Fruit fly (Drosophila melanogaster) whole organism, embryonic: ENCODE measurements around the gene CG17612.

Experiments used
- B-H1 ChIP-seq: fragments of 200-800 bp; sonication (Bioruptor generic); IDR thresholded peaks from 3 replicates; pipeline ENCODE4 v1.3.6; 2022; ENCODE audit warnings: missing biosample characterization, missing genetic modification characterization
- Bdp1 ChIP-seq: fragments of 200-800 bp; sonication (Bioruptor generic); optimal IDR thresholded peaks from 3 replicates; lab custom pipeline; 2016; ENCODE audit warnings: missing biosample characterization, missing genetic modification characterization
- Bgb ChIP-seq: fragments of 200-800 bp; sonication (Bioruptor generic); IDR thresholded peaks from 2 replicates; pipeline ENCODE4 v1.3.6; 2022; ENCODE audit warnings: missing biosample characterization, missing genetic modification characterization; ENCODE audit not compliant: partially characterized antibody
- CG11093 ChIP-seq: fragments of 200-800 bp; sonication (Bioruptor generic); IDR thresholded peaks from 3 replicates; pipeline ENCODE4 v1.3.6; 2022; ENCODE audit warnings: missing biosample characterization, missing genetic modification characterization
- CG11695 ChIP-seq: fragments of 200-800 bp; sonication (Bioruptor generic); IDR thresholded peaks from 3 replicates; pipeline ENCODE4 v1.3.6; 2022; ENCODE audit warnings: missing biosample characterization, missing genetic modification characterization
- CG11723 ChIP-seq: fragments of 200-800 bp; sonication (Bioruptor generic); optimal IDR thresholded peaks from 2 replicates; lab custom pipeline; 2017; ENCODE audit warnings: missing biosample characterization, mild to moderate bottlenecking, missing genetic modification characterization
- CG13123 ChIP-seq: fragments of 200-800 bp; sonication (Bioruptor generic); optimal IDR thresholded peaks from 2 replicates; lab custom pipeline; 2016; ENCODE audit warnings: missing biosample characterization, missing genetic modification characterization
- CG17912 ChIP-seq: fragments of 200-800 bp; sonication (Bioruptor generic); optimal IDR thresholded peaks from 2 replicates; lab custom pipeline; 2018; ENCODE audit warnings: missing biosample characterization, mild to moderate bottlenecking, missing genetic modification characterization
- CG18476 ChIP-seq: fragments of 200-800 bp; sonication (Bioruptor generic); optimal IDR thresholded peaks from 2 replicates; lab custom pipeline; 2016; ENCODE audit warnings: missing biosample characterization, mild to moderate bottlenecking, missing genetic modification characterization
- CG18619 ChIP-seq: fragments of 200-800 bp; sonication (Bioruptor generic); optimal IDR thresholded peaks from 3 replicates; lab custom pipeline; 2017; ENCODE audit warnings: missing biosample characterization, mild to moderate bottlenecking, missing genetic modification characterization
- CG2120 ChIP-seq: fragments of 200-800 bp; sonication (Bioruptor generic); optimal IDR thresholded peaks from 3 replicates; lab custom pipeline; 2016; ENCODE audit warnings: missing biosample characterization, missing genetic modification characterization
- CG31441 ChIP-seq: fragments of 200-800 bp; sonication (Bioruptor generic); IDR thresholded peaks from 2 replicates; pipeline ENCODE4 v1.3.6; 2022; ENCODE audit warnings: missing biosample characterization, missing genetic modification characterization
- CG34376 ChIP-seq: fragments of 200-800 bp; sonication (Bioruptor generic); optimal IDR thresholded peaks from 2 replicates; lab custom pipeline; 2018; ENCODE audit warnings: missing biosample characterization, mild to moderate bottlenecking, missing genetic modification characterization
- CG3726 ChIP-seq: fragments of 200-800 bp; sonication (Bioruptor generic); IDR thresholded peaks from 3 replicates; pipeline ENCODE4, ENCODE4 v1.3.6; 2022; ENCODE audit warnings: missing biosample characterization, missing genetic modification characterization
- CG4404 ChIP-seq: fragments of 200-800 bp; sonication (Bioruptor generic); IDR thresholded peaks from 2 replicates; pipeline ENCODE4 v1.3.6; 2022; ENCODE audit warnings: missing biosample characterization, missing genetic modification characterization
- CG5953 ChIP-seq: fragments of 200-800 bp; sonication (Bioruptor generic); IDR thresholded peaks from 2 replicates; pipeline ENCODE4 v1.3.6; 2022; ENCODE audit warnings: missing biosample characterization, missing genetic modification characterization
- CG6175 ChIP-seq: fragments of 200-800 bp; sonication (Bioruptor generic); IDR thresholded peaks from 3 replicates; pipeline ENCODE4 v1.3.6; 2022; ENCODE audit warnings: missing biosample characterization, missing genetic modification characterization
- CG6254 ChIP-seq: fragments of 200-800 bp; sonication (Bioruptor generic); optimal IDR thresholded peaks from 3 replicates; lab custom pipeline; 2017; ENCODE audit warnings: mild to moderate bottlenecking, missing biosample characterization, missing genetic modification reagents, missing genetic modification characterization
- CG6654 ChIP-seq: fragments of 200-800 bp; sonication (Bioruptor generic); optimal IDR thresholded peaks from 2 replicates; lab custom pipeline; 2017; ENCODE audit warnings: missing biosample characterization, mild to moderate bottlenecking, missing genetic modification characterization
- CG8944 ChIP-seq: fragments of 200-800 bp; sonication (Bioruptor generic); optimal IDR thresholded peaks from 3 replicates; lab custom pipeline; 2016; ENCODE audit warnings: missing biosample characterization, missing genetic modification characterization
- CkIIα-i1 ChIP-seq: fragments of 200-800 bp; sonication (Bioruptor generic); IDR thresholded peaks from 2 replicates; pipeline ENCODE4 v1.3.6; 2022; ENCODE audit warnings: missing biosample characterization, missing genetic modification characterization
- Dbx ChIP-seq: fragments of 200-800 bp; sonication (Bioruptor generic); IDR thresholded peaks from 3 replicates; pipeline ENCODE4 v1.3.6; 2022; ENCODE audit warnings: missing biosample characterization, missing genetic modification characterization
- Deaf1 ChIP-seq: fragments of 200-800 bp; optimal IDR thresholded peaks from 3 replicates; lab custom pipeline; 2019; ENCODE audit warnings: missing biosample characterization, mild to moderate bottlenecking, missing genetic modification characterization, moderate library complexity
- Doc3 ChIP-seq: fragments of 200-800 bp; sonication (Bioruptor generic); IDR thresholded peaks from 3 replicates; pipeline ENCODE4 v1.3.6; 2022; ENCODE audit warnings: missing biosample characterization, missing genetic modification characterization; ENCODE audit not compliant: partially characterized antibody
- Dref ChIP-seq: fragments of 200-800 bp; sonication (Bioruptor generic); IDR thresholded peaks from 2 replicates; pipeline ENCODE4 v1.3.6; 2022; ENCODE audit warnings: missing biosample characterization, missing genetic modification characterization
- Drgx ChIP-seq: fragments of 200-800 bp; sonication (Bioruptor generic); IDR thresholded peaks from 2 replicates; pipeline ENCODE4 v1.3.6; 2022; ENCODE audit warnings: missing biosample characterization, missing genetic modification characterization
- Hr3 ChIP-seq: fragments of 200-800 bp; sonication (Bioruptor generic); optimal IDR thresholded peaks from 3 replicates; lab custom pipeline; 2016; ENCODE audit warnings: missing biosample characterization, missing genetic modification characterization
- Hr39 ChIP-seq: fragments of >200 bp; optimal IDR thresholded peaks from 2 replicates; lab custom pipeline; 2017
- Med ChIP-seq: fragments of 200-800 bp; sonication (Bioruptor generic); peaks from one replicate; lab custom pipeline; 2016; ENCODE audit warnings: missing biosample characterization, missing genetic modification characterization, mild to moderate bottlenecking, inconsistent platforms, moderate library complexity
- Oaz ChIP-seq: fragments of 200-800 bp; sonication (Bioruptor generic); IDR thresholded peaks from 2 replicates; pipeline ENCODE4 v1.3.6; 2022; ENCODE audit warnings: missing biosample characterization, missing genetic modification characterization
- Six4 ChIP-seq: fragments of 200-800 bp; sonication (Bioruptor generic); optimal IDR thresholded peaks from 2 replicates; lab custom pipeline; 2016; ENCODE audit warnings: missing biosample characterization, missing genetic modification characterization
- Sox100B ChIP-seq: fragments of 200-800 bp; sonication (Bioruptor generic); optimal IDR thresholded peaks from 3 replicates; lab custom pipeline; 2018; ENCODE audit warnings: missing biosample characterization, mild to moderate bottlenecking, missing genetic modification characterization
- ac ChIP-seq: fragments of 200-800 bp; sonication (Bioruptor generic); optimal IDR thresholded peaks from 3 replicates; lab custom pipeline; 2017; ENCODE audit warnings: missing biosample characterization, mild to moderate bottlenecking, missing genetic modification characterization
- ap ChIP-seq: fragments of 200-800 bp; sonication (Bioruptor generic); IDR thresholded peaks from 2 replicates; pipeline ENCODE4 v1.3.6; 2022; ENCODE audit warnings: missing biosample characterization, missing genetic modification characterization
- ase ChIP-seq: fragments of 200-800 bp; sonication (Bioruptor generic); IDR thresholded peaks from 3 replicates; pipeline ENCODE4 v1.3.6; 2022; ENCODE audit warnings: missing biosample characterization, missing genetic modification characterization
- chn ChIP-seq: fragments of 200-800 bp; sonication (Bioruptor generic); optimal IDR thresholded peaks from 2 replicates; lab custom pipeline; 2016; ENCODE audit warnings: missing biosample characterization, missing genetic modification characterization
- en ChIP-seq: fragments of 200-800 bp; sonication (Bioruptor generic); optimal IDR thresholded peaks from 2 replicates; lab custom pipeline; 2016; ENCODE audit warnings: missing biosample characterization, missing genetic modification characterization
- grau ChIP-seq: fragments of 200-800 bp; optimal IDR thresholded peaks from 3 replicates; lab custom pipeline; 2019; ENCODE audit warnings: missing biosample characterization, mild to moderate bottlenecking, missing genetic modification characterization, moderate library complexity
- hth ChIP-seq: fragments of >200 bp; optimal IDR thresholded peaks from 2 replicates; lab custom pipeline; 2017; ENCODE audit warnings: inconsistent platforms
- ind ChIP-seq: fragments of 200-800 bp; sonication (Bioruptor generic); optimal IDR thresholded peaks from 3 replicates; lab custom pipeline; 2016; ENCODE audit warnings: missing biosample characterization, missing genetic modification characterization
- insv ChIP-seq, 2 experiments: fragments of 200-800 bp; sonication (Bioruptor generic); optimal IDR thresholded peaks; 3 replicates each; lab custom pipeline; 2016 to 2018; ENCODE audit warnings: missing biosample characterization in 2 of 2, missing genetic modification characterization in 2 of 2
- inv ChIP-seq: fragments of 200-800 bp; sonication (Bioruptor generic); IDR thresholded peaks from 2 replicates; pipeline ENCODE4 v1.3.6; 2022; ENCODE audit warnings: missing biosample characterization, missing genetic modification characterization; ENCODE audit not compliant: partially characterized antibody
- jigr1 ChIP-seq: fragments of 200-800 bp; sonication (Bioruptor generic); IDR thresholded peaks from 3 replicates; pipeline ENCODE4 v1.3.6; 2022; ENCODE audit warnings: missing biosample characterization, missing genetic modification characterization
- jumu ChIP-seq: fragments of 200-800 bp; sonication (Bioruptor generic); optimal IDR thresholded peaks from 3 replicates; lab custom pipeline; 2016; ENCODE audit warnings: missing biosample characterization, missing genetic modification characterization
- klu ChIP-seq: fragments of 200-800 bp; sonication (Bioruptor generic); IDR thresholded peaks from 2 replicates; pipeline ENCODE4 v1.3.6; 2022; ENCODE audit warnings: missing biosample characterization, missing genetic modification characterization
- lmd ChIP-seq: fragments of 200-800 bp; sonication (Bioruptor generic); IDR thresholded peaks from 2 replicates; pipeline ENCODE4 v1.3.6; 2022; ENCODE audit warnings: missing biosample characterization, missing genetic modification characterization
- oc ChIP-seq: fragments of 200-800 bp; sonication (Bioruptor generic); optimal IDR thresholded peaks from 2 replicates; lab custom pipeline; 2018; ENCODE audit warnings: missing biosample characterization, mild to moderate bottlenecking, missing genetic modification characterization, moderate library complexity
- otp ChIP-seq: fragments of 200-800 bp; sonication (Bioruptor generic); IDR thresholded peaks from 3 replicates; pipeline ENCODE4, ENCODE4 v1.3.6; 2022; ENCODE audit warnings: missing biosample characterization, missing genetic modification characterization
- pan ChIP-seq, 4 experiments: fragments of >200 bp in 3 of 4; fragments of 200-800 bp in 1 of 4; sonication (Bioruptor generic) in 1 of 4; optimal IDR thresholded peaks in 3 of 4; IDR thresholded peaks in 1 of 4; 2 replicates each; pipeline versions ENCODE4 v1.3.6 to Lab custom; 2017 to 2022; ENCODE audit warnings: missing biosample characterization in 2 of 4, missing genetic modification characterization in 2 of 4, mixed read lengths in 1 of 4
- phol ChIP-seq: fragments of 200-800 bp; sonication (Bioruptor generic); optimal IDR thresholded peaks from 3 replicates; lab custom pipeline; 2018; ENCODE audit warnings: missing biosample characterization, mild to moderate bottlenecking, missing genetic modification characterization, moderate library complexity
- pnt ChIP-seq: fragments of 200-800 bp; sonication (Bioruptor generic); optimal IDR thresholded peaks from 3 replicates; lab custom pipeline; 2016; ENCODE audit warnings: missing biosample characterization, missing genetic modification characterization
- psq ChIP-seq: fragments of 200-800 bp; sonication (Bioruptor generic); optimal IDR thresholded peaks from 2 replicates; lab custom pipeline; 2017; ENCODE audit warnings: missing biosample characterization, missing genetic modification characterization
- sens ChIP-seq: fragments of 200-800 bp; sonication (Bioruptor generic); peaks from one replicate; lab custom pipeline; 2016; ENCODE audit warnings: missing biosample characterization, missing genetic modification characterization

The CG17612 gene

DNA sequence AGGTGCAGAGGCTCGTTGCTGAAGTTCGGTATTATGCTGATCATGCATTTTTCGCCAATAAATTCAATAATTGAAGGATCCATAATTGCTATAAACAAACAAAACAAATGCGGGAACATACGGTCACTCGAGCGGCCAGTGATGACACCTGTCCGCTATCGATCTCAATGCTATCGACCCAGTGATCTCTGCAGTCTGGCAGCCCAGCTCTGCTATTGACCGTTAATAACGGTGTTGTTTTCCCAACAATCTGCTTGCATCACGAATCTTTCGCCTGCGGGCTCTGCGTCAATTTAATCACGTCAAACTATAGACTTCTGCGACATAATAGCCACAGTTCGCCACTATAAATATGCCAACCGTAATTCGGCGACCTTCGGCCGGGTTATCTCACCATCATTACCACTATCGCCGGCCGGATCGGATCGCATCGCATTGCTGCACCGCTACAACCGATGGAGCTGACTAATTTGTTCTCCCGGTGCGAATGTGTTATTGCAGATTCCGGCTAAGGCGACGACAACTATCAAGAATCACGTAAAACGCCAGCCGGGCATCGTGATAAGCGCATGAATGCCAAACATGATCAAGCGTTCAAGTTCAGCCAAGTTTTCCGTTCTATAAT, 4.5 kb upstream of the CG17612 start, which contains the start of gene Psf2 (continued):
- TF ChIP-seq Bgb (GFP tag; lab: Robert Waterston, UW) (peak; percentile 66), Sox100B (GFP tag; lab: Kevin White, UChicago) (no peak), grau (no peak), CG18476 (GFP tag; lab: Kevin White, UChicago) (no peak), CG11723 (no peak), pan (optimal IDR thresholded peaks at IDR 0.05; lab: Kevin White, UChicago) (no peak), pan (GFP tag; optimal IDR thresholded peaks at IDR 0.05 in 1 of 2, IDR thresholded peaks at IDR 0.05 in 1 of 2) (no peak), jigr1 (GFP tag; lab: Robert Waterston, UW) (no peak), Dbx (GFP tag; lab: Robert Waterston, UW) (no peak), lmd (GFP tag; lab: Robert Waterston, UW) (no peak), B-H1 (no peak), CG31441 (GFP tag; lab: Robert Waterston, UW) (no peak), Doc3 (GFP tag; lab: Robert Waterston, UW) (peak; percentile 49; the same call in 1 of the 3 replicates), Drgx (no peak), hth (lab: Kevin White, UChicago) (no peak), chn (GFP tag; lab: Kevin White, UChicago) (no peak), CG8944 (GFP tag; lab: Kevin White, UChicago) (peak; percentile 1), ind (GFP tag; lab: Kevin White, UChicago) (no peak), en (GFP tag; lab: Kevin White, UChicago) (no peak), CG11695 (GFP tag; lab: Robert Waterston, UW) (no peak), Six4 (GFP tag; lab: Kevin White, UChicago) (no peak), phol (no peak), CG34376 (GFP tag; lab: Kevin White, UChicago) (no peak), inv (GFP tag; lab: Robert Waterston, UW) (no peak), Hr39 (lab: Kevin White, UChicago) (no peak), Deaf1 (tag; lab: Kevin White, UChicago) (no peak), pnt (GFP tag; lab: Kevin White, UChicago) (no peak), jumu (GFP tag; lab: Kevin White, UChicago) (no peak), CG11093 (GFP tag; lab: Robert Waterston, UW) (no peak), ase (GFP tag; lab: Robert Waterston, UW) (no peak), CG2120 (GFP tag; lab: Kevin White, UChicago) (no peak), Oaz (GFP tag; lab: Robert Waterston, UW) (no peak), CG6254 (no peak), ac (GFP tag; lab: Kevin White, UChicago) (no peak), psq (GFP tag; lab: Kevin White, UChicago) (no peak), CG5953 (GFP tag; lab: Robert Waterston, UW) (no peak), Dref (peak; percentile 91), CG6654 (no peak), CG18619 (GFP tag; lab: Kevin White, UChicago) (no peak), CG3726 (GFP tag; lab: Robert Waterston, UW) (no peak), insv (GFP tag; optimal IDR thresholded peaks at IDR 0.05; lab: Kevin White, UChicago) (no peak), otp (GFP tag; lab: Robert Waterston, UW) (no peak), CG4404 (GFP tag; lab: Robert Waterston, UW) (no peak), Hr3 (GFP tag; lab: Kevin White, UChicago) (no peak), klu (GFP tag; lab: Robert Waterston, UW) (no peak), ap (GFP tag; lab: Robert Waterston, UW) (no peak), CkIIα-i1 (no peak), CG13123 (no peak), sens (GFP tag; lab: Kevin White, UChicago) (no peak), Bdp1 (GFP tag; lab: Kevin White, UChicago) (no peak), oc (tag; lab: Kevin White, UChicago) (no peak), CG6175 (no peak), Med (GFP tag; lab: Kevin White, UChicago) (peak; percentile 80), CG17912 (GFP tag; lab: Kevin White, UChicago) (no peak)
